Fruit fly (Drosophila melanogaster) whole organism, embryonic: Measurements from ENCODE around the gene Ilp4.

Experiments used
- Adf1 ChIP-seq: fragments of 200-800 bp; sonication (Bioruptor generic); IDR thresholded peaks from 2 replicates; pipeline ENCODE4 v1.3.6; 2022; ENCODE audit warnings: missing biosample characterization, missing genetic modification characterization
- Atf6 ChIP-seq: fragments of 200-800 bp; sonication (Bioruptor generic); IDR thresholded peaks from 2 replicates; pipeline ENCODE4 v1.3.6; 2022; ENCODE audit warnings: missing biosample characterization, missing genetic modification characterization
- CG10543 ChIP-seq: fragments of 200-800 bp; sonication (Bioruptor generic); optimal IDR thresholded peaks from 3 replicates; lab custom pipeline; 2017; ENCODE audit warnings: missing biosample characterization, mild to moderate bottlenecking, missing genetic modification characterization, moderate library complexity
- CG10979 ChIP-seq: fragments of 200-800 bp; sonication (Bioruptor generic); optimal IDR thresholded peaks from 2 replicates; lab custom pipeline; 2018; ENCODE audit warnings: missing biosample characterization, mild to moderate bottlenecking, missing genetic modification characterization, moderate library complexity
- CG12769 ChIP-seq: fragments of 200-800 bp; sonication (Bioruptor generic); optimal IDR thresholded peaks from 2 replicates; lab custom pipeline; 2019; ENCODE audit warnings: missing biosample characterization, mild to moderate bottlenecking, missing genetic modification characterization, moderate library complexity
- CG13287 ChIP-seq: fragments of 200-800 bp; sonication (Bioruptor generic); IDR thresholded peaks from 2 replicates; pipeline ENCODE4 v1.3.6; 2022; ENCODE audit warnings: missing biosample characterization, missing genetic modification characterization; ENCODE audit not compliant: partially characterized antibody
- CG13624 ChIP-seq: fragments of 200-800 bp; sonication (Bioruptor generic); optimal IDR thresholded peaks from 2 replicates; lab custom pipeline; 2016; ENCODE audit warnings: missing biosample characterization, missing genetic modification characterization
- CG15269 ChIP-seq: fragments of 200-800 bp; sonication (Bioruptor generic); optimal IDR thresholded peaks from 2 replicates; lab custom pipeline; 2018; ENCODE audit warnings: missing biosample characterization, mild to moderate bottlenecking, missing genetic modification characterization, moderate library complexity
- CG2678 ChIP-seq: fragments of 200-800 bp; sonication (Bioruptor generic); optimal IDR thresholded peaks from 3 replicates; lab custom pipeline; 2019; ENCODE audit warnings: missing biosample characterization, mild to moderate bottlenecking, missing genetic modification characterization, moderate library complexity
- CG3163 ChIP-seq: fragments of 200-800 bp; sonication (Bioruptor generic); optimal IDR thresholded peaks from 3 replicates; lab custom pipeline; 2016; ENCODE audit warnings: missing biosample characterization, missing genetic modification characterization
- CG34224 ChIP-seq: fragments of 200-800 bp; sonication (Bioruptor generic); IDR thresholded peaks from 3 replicates; pipeline ENCODE4 v1.3.6; 2022; ENCODE audit warnings: missing biosample characterization, missing genetic modification characterization; ENCODE audit not compliant: partially characterized antibody
- CG34376 ChIP-seq: fragments of 200-800 bp; sonication (Bioruptor generic); optimal IDR thresholded peaks from 2 replicates; lab custom pipeline; 2018; ENCODE audit warnings: missing biosample characterization, mild to moderate bottlenecking, missing genetic modification characterization
- CG43689 ChIP-seq: fragments of 200-800 bp; sonication (Bioruptor generic); IDR thresholded peaks from 2 replicates; pipeline ENCODE4 v1.3.6; 2022; ENCODE audit warnings: missing biosample characterization, missing genetic modification characterization
- CG6854 ChIP-seq: fragments of 200-800 bp; sonication (Bioruptor generic); optimal IDR thresholded peaks from 3 replicates; lab custom pipeline; 2017; ENCODE audit warnings: missing biosample characterization, mild to moderate bottlenecking, missing genetic modification characterization
- CG8924 ChIP-seq: fragments of 200-800 bp; optimal IDR thresholded peaks from 3 replicates; lab custom pipeline; 2019; ENCODE audit warnings: missing biosample characterization, mild to moderate bottlenecking, missing genetic modification characterization, moderate library complexity
- Dbx ChIP-seq: fragments of 200-800 bp; sonication (Bioruptor generic); IDR thresholded peaks from 3 replicates; pipeline ENCODE4 v1.3.6; 2022; ENCODE audit warnings: missing biosample characterization, missing genetic modification characterization
- Deaf1 ChIP-seq: fragments of 200-800 bp; optimal IDR thresholded peaks from 3 replicates; lab custom pipeline; 2019; ENCODE audit warnings: missing biosample characterization, mild to moderate bottlenecking, missing genetic modification characterization, moderate library complexity
- Eip74EF ChIP-seq, 2 experiments: fragments of 200-800 bp in 1 of 2; fragments of >200 bp in 1 of 2; sonication (Bioruptor generic) in 1 of 2; optimal IDR thresholded peaks; 2 replicates each; lab custom pipeline; 2017 to 2019; ENCODE audit warnings: missing biosample characterization in 2 of 2, missing genetic modification characterization in 2 of 2, mild to moderate bottlenecking in 1 of 2, moderate library complexity in 1 of 2
- Ets65A ChIP-seq: fragments of 200-800 bp; sonication (Bioruptor generic); peaks from one replicate; lab custom pipeline; 2016; ENCODE audit warnings: missing biosample characterization, missing genetic modification characterization
- Fer1 ChIP-seq: fragments of 200-800 bp; sonication (Bioruptor generic); optimal IDR thresholded peaks from 2 replicates; lab custom pipeline; 2017; ENCODE audit warnings: missing biosample characterization, mild to moderate bottlenecking, missing genetic modification characterization
- Jarid2 ChIP-seq: fragments of 200-800 bp; sonication (Bioruptor generic); optimal IDR thresholded peaks from 3 replicates; lab custom pipeline; 2017; ENCODE audit warnings: mild to moderate bottlenecking, missing biosample characterization, missing genetic modification reagents, missing genetic modification characterization
- Med ChIP-seq: fragments of 200-800 bp; sonication (Bioruptor generic); peaks from one replicate; lab custom pipeline; 2016; ENCODE audit warnings: missing biosample characterization, missing genetic modification characterization, mild to moderate bottlenecking, inconsistent platforms, moderate library complexity
- Nf-YC ChIP-seq: fragments of 200-800 bp; optimal IDR thresholded peaks from 3 replicates; lab custom pipeline; 2019; ENCODE audit warnings: missing biosample characterization, mild to moderate bottlenecking, missing genetic modification characterization, moderate library complexity
- Opbp ChIP-seq: fragments of 200-800 bp; sonication (Bioruptor generic); IDR thresholded peaks from 3 replicates; pipeline ENCODE4 v1.3.6; 2022; ENCODE audit warnings: missing biosample characterization, missing genetic modification characterization; ENCODE audit not compliant: partially characterized antibody
- Ravus ChIP-seq: fragments of 200-800 bp; sonication (Bioruptor generic); IDR thresholded peaks from 2 replicates; pipeline ENCODE4 v1.3.6; 2022; ENCODE audit warnings: missing biosample characterization, missing genetic modification characterization
- Rx ChIP-seq: fragments of 200-800 bp; sonication (Bioruptor generic); IDR thresholded peaks from 2 replicates; pipeline ENCODE4 v1.3.6; 2022; ENCODE audit warnings: missing biosample characterization, missing genetic modification characterization
- Six4 ChIP-seq: fragments of 200-800 bp; sonication (Bioruptor generic); optimal IDR thresholded peaks from 2 replicates; lab custom pipeline; 2016; ENCODE audit warnings: missing biosample characterization, missing genetic modification characterization
- Stat92E ChIP-seq, 3 experiments: fragments of >200 bp in 2 of 3; fragments of 200-800 bp in 1 of 3; sonication (Bioruptor generic) in 1 of 3; optimal IDR thresholded peaks; 2 replicates each; lab custom pipeline; 2017 to 2019; ENCODE audit warnings: missing biosample characterization in 3 of 3, missing genetic modification characterization in 3 of 3, mild to moderate bottlenecking in 1 of 3, moderate library complexity in 1 of 3
- Trl ChIP-seq, 3 experiments: fragments of >200 bp in 2 of 3; fragments of 200-800 bp in 1 of 3; sonication (Bioruptor generic) in 1 of 3; optimal IDR thresholded peaks; 2 replicates in 1 of 3; 3 replicates in 2 of 3; lab custom pipeline; 2016 to 2017; ENCODE audit warnings: missing biosample characterization in 1 of 3, missing genetic modification characterization in 1 of 3
- cg ChIP-seq: fragments of 200-800 bp; sonication (Bioruptor generic); optimal IDR thresholded peaks from 3 replicates; lab custom pipeline; 2019; ENCODE audit warnings: missing biosample characterization, mild to moderate bottlenecking, missing genetic modification characterization, moderate library complexity
- cwo ChIP-seq: fragments of 200-800 bp; sonication (Bioruptor generic); optimal IDR thresholded peaks from 3 replicates; lab custom pipeline; 2017; ENCODE audit warnings: missing biosample characterization, missing genetic modification characterization, mild to moderate bottlenecking, moderate library complexity, missing genetic modification reagents
- dm ChIP-seq: fragments of 200-800 bp; sonication (Bioruptor generic); optimal IDR thresholded peaks from 3 replicates; lab custom pipeline; 2016; ENCODE audit warnings: missing biosample characterization, missing genetic modification characterization
- exex ChIP-seq: fragments of 200-800 bp; sonication (Bioruptor generic); optimal IDR thresholded peaks from 4 replicates; lab custom pipeline; 2018; ENCODE audit warnings: missing biosample characterization, mild to moderate bottlenecking, missing genetic modification characterization, moderate library complexity
- gem ChIP-seq: fragments of 200-800 bp; sonication (Bioruptor generic); optimal IDR thresholded peaks from 2 replicates; lab custom pipeline; 2019; ENCODE audit warnings: missing biosample characterization, mild to moderate bottlenecking, missing genetic modification characterization, moderate library complexity
- grau ChIP-seq: fragments of 200-800 bp; optimal IDR thresholded peaks from 3 replicates; lab custom pipeline; 2019; ENCODE audit warnings: missing biosample characterization, mild to moderate bottlenecking, missing genetic modification characterization, moderate library complexity
- gsb-n ChIP-seq: fragments of 200-800 bp; sonication (Bioruptor generic); optimal IDR thresholded peaks from 3 replicates; lab custom pipeline; 2018; ENCODE audit warnings: missing biosample characterization, mild to moderate bottlenecking, missing genetic modification characterization
- inv ChIP-seq: fragments of 200-800 bp; sonication (Bioruptor generic); IDR thresholded peaks from 2 replicates; pipeline ENCODE4 v1.3.6; 2022; ENCODE audit warnings: missing biosample characterization, missing genetic modification characterization; ENCODE audit not compliant: partially characterized antibody
- lab ChIP-seq: fragments of 200-800 bp; sonication (Bioruptor generic); optimal IDR thresholded peaks from 3 replicates; lab custom pipeline; 2017; ENCODE audit warnings: missing biosample characterization, missing genetic modification characterization, mild to moderate bottlenecking, moderate library complexity, missing genetic modification reagents
- pho ChIP-seq: fragments of 200-800 bp; sonication (Bioruptor generic); optimal IDR thresholded peaks from 2 replicates; lab custom pipeline; 2016; ENCODE audit warnings: missing biosample characterization, missing genetic modification characterization
- psq ChIP-seq: fragments of 200-800 bp; sonication (Bioruptor generic); optimal IDR thresholded peaks from 2 replicates; lab custom pipeline; 2017; ENCODE audit warnings: missing biosample characterization, missing genetic modification characterization
- repo ChIP-seq: fragments of 200-800 bp; sonication (Bioruptor generic); optimal IDR thresholded peaks from 2 replicates; lab custom pipeline; 2016; ENCODE audit warnings: missing biosample characterization, missing genetic modification characterization
- rib ChIP-seq: fragments of 200-800 bp; sonication (Bioruptor generic); IDR thresholded peaks from 2 replicates; pipeline ENCODE4 v1.3.6; 2022; ENCODE audit warnings: missing biosample characterization, missing genetic modification characterization
- sd ChIP-seq: fragments of 200-800 bp; sonication (Bioruptor generic); optimal IDR thresholded peaks from 3 replicates; lab custom pipeline; 2018; ENCODE audit warnings: missing biosample characterization, mild to moderate bottlenecking, missing genetic modification characterization, moderate library complexity
- sens ChIP-seq: fragments of 200-800 bp; sonication (Bioruptor generic); peaks from one replicate; lab custom pipeline; 2016; ENCODE audit warnings: missing biosample characterization, missing genetic modification characterization
- so ChIP-seq: fragments of 200-800 bp; sonication (Bioruptor generic); IDR thresholded peaks from 3 replicates; pipeline ENCODE4 v1.3.6; 2022; ENCODE audit warnings: missing biosample characterization, missing genetic modification characterization
- sob ChIP-seq: fragments of 200-800 bp; sonication (Bioruptor generic); IDR thresholded peaks from 2 replicates; pipeline ENCODE4 v1.3.6; 2022; ENCODE audit warnings: missing biosample characterization, missing genetic modification characterization

The Ilp4 gene

DNA sequence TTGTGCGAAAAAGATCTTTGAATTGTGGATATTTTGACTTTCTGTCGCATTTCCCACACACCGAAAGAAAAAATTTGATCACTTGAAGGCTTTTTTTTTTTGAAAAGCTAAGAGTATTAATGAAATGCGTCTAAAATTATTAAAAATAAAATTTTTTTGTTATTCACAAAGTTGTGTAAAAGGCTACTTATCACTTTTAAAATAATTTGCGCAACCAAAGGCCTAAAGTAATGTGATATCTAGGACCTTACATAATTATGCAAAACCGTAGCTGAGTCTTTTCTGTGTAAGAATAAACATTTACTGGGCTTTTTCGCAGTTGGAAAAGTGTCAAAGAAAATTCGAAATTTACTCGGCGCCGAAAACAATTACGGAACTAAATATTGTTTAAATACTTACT lies 39.8 kb downstream of the Ilp4 start (continued):
- TF ChIP-seq gem (tag; lab: Kevin White, UChicago) (peak; percentile 26), repo (GFP tag; lab: Kevin White, UChicago) (no peak), CG2678 (tag; lab: Kevin White, UChicago) (peak; percentile 21), Med (peak; percentile 42)
- TF ChIP-seq, all 482 proteins: peak for 15

DNA sequence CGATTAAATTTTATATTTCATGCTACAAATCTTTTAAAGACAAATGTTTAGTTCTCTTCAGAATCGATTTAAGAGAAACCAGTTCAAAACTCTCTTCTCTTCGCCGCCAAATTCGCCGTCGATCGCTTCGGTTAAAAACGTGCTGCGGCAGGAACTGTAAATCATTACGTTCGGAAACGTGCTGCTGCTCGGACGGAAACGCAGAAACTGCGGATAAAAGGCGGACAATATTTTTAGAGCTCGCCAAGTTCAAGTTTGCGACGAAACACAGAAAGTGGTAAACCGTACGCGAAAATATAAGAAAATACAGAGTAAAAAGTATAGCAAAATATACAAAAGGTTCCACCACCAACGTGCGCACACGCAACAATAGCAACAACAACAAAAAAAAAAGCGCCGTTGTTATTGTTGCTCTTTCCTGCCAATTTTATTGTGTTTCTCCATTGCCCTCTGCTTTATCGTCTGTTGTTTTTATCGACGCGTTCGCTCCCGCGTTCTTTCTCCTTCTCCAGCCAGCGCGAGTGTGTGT lies 40.6 kb downstream of the Ilp4 start, which contains the start of gene Ae2:
Gene Ae2 (plus strand): TSS at position 156 of the 529 bp plus-strand sequence.
- peak; percentile 24 for TF ChIP-seq CG15269 (tag; lab: Kevin White, UChicago)
- peak; percentile 3 for TF ChIP-seq CG34376
- TF ChIP-seq sens, result peak; percentile 46
- TF ChIP-seq gsb-n (tag; lab: Kevin White, UChicago), result no peak
- TF ChIP-seq Stat92E (GFP tag; optimal IDR thresholded peaks at IDR 0.05; lab: Kevin White, UChicago), result peak in 1 of 3 experiments; percentile 47
- peak; percentile 50 to 63 for TF ChIP-seq Trl (optimal IDR thresholded peaks at IDR 0.05; lab: Kevin White, UChicago)
- no peak for TF ChIP-seq Trl (GFP tag; optimal IDR thresholded peaks at IDR 0.05; lab: Kevin White, UChicago)
- TF ChIP-seq CG3163 (GFP tag; lab: Kevin White, UChicago), result peak; percentile 93
- 0 out of 2 replicates have a peak, but pooled peaks have one; percentile 5 for TF ChIP-seq CG43689
- peak; percentile 21; the same call in 1 of the 2 replicates for TF ChIP-seq Atf6
- peak; percentile 26 for TF ChIP-seq lab
- no peak for TF ChIP-seq Six4 (GFP tag; lab: Kevin White, UChicago)
- TF ChIP-seq sd (tag; lab: Kevin White, UChicago), result peak; percentile 5
- TF ChIP-seq Fer1 (GFP tag; lab: Kevin White, UChicago), result peak; percentile 1
- TF ChIP-seq Jarid2, result peak; percentile 84
- peak; percentile 85 for TF ChIP-seq Med
- no peak for TF ChIP-seq Rx
- TF ChIP-seq CG6854, result no peak
- TF ChIP-seq CG13287 (GFP tag; lab: Robert Waterston, UW), result peak; percentile 46; the same call in 1 of the 2 replicates
- TF ChIP-seq dm, result peak; percentile 3
- TF ChIP-seq Eip74EF (GFP tag; optimal IDR thresholded peaks at IDR 0.05; lab: Kevin White, UChicago), result peak in 1 of 2 experiments; percentile 45
- TF ChIP-seq psq, result peak; percentile 92
- peak; percentile 99 for TF ChIP-seq cwo
- TF ChIP-seq inv (GFP tag; lab: Robert Waterston, UW), result peak; percentile 15; the same call in 1 of the 2 replicates
- TF ChIP-seq exex (tag; lab: Kevin White, UChicago), result no peak
- TF ChIP-seq sob (GFP tag; lab: Robert Waterston, UW), result peak; percentile 52; the same call in 1 of the 2 replicates
- TF ChIP-seq so (GFP tag; lab: Robert Waterston, UW), result 0 out of 3 replicates have a peak, but pooled peaks have one; percentile 23
- TF ChIP-seq CG12769 (tag; lab: Kevin White, UChicago), result peak; percentile 40
- TF ChIP-seq grau (tag; lab: Kevin White, UChicago), result peak; percentile 3
- peak; percentile 19; the same call in 1 of the 3 replicates for TF ChIP-seq Opbp (GFP tag; lab: Robert Waterston, UW)
- TF ChIP-seq rib (GFP tag; lab: Robert Waterston, UW), result peak; percentile 51; the same call in 1 of the 2 replicates
- no peak for TF ChIP-seq CG8924 (tag; lab: Kevin White, UChicago)
- TF ChIP-seq Ets65A (GFP tag; lab: Kevin White, UChicago), result no peak
- peak; percentile 59 for TF ChIP-seq cg (GFP tag; lab: Kevin White, UChicago)
- TF ChIP-seq Nf-YC (tag; lab: Kevin White, UChicago), result peak; percentile 17
- TF ChIP-seq CG10543 (GFP tag; lab: Kevin White, UChicago), result peak; percentile 40
- TF ChIP-seq pho (GFP tag; lab: Kevin White, UChicago), result peak; percentile 1
- peak; percentile 20; the same call in 1 of the 2 replicates for TF ChIP-seq Adf1 (GFP tag; lab: Robert Waterston, UW)
- TF ChIP-seq CG10979, result no peak
- TF ChIP-seq Dbx (GFP tag; lab: Robert Waterston, UW), result 0 out of 3 replicates have a peak, but pooled peaks have one; percentile 14
- TF ChIP-seq Ravus (GFP tag; lab: Robert Waterston, UW), result no peak
- TF ChIP-seq CG34224, result peak; percentile 24; the same call in 1 of the 3 replicates
- peak; percentile 84 for TF ChIP-seq Deaf1
- peak; percentile 12 for TF ChIP-seq CG13624 (GFP tag; lab: Kevin White, UChicago)
